Worm (Caenorhabditis elegans) whole organism, L2 larva: Measurements from ENCODE around the gene rpl-12.

ENCODE experiments used
- C34F6.9 ChIP-seq: fragments of 150-350 bp; optimal IDR thresholded peaks from 2 replicates; lab custom pipeline; 2014; ENCODE audit warnings: missing biosample characterization, missing genetic modification characterization
- F13H6.1 ChIP-seq: sonication (generic microtip); optimal IDR thresholded peaks from 2 replicates; lab custom pipeline; 2016; ENCODE audit warnings: missing genetic modification characterization, missing compliant biosample characterization
- R02D3.7 ChIP-seq: fragments of 150-350 bp; optimal IDR thresholded peaks from 2 replicates; lab custom pipeline; 2014; ENCODE audit warnings: missing biosample characterization, missing genetic modification characterization
- ZK546.5 ChIP-seq: sonication (generic microtip); optimal IDR thresholded peaks from 2 replicates; lab custom pipeline; 2017; ENCODE audit warnings: missing biosample characterization, missing genetic modification characterization
- alr-1 ChIP-seq: fragments of 150-350 bp; optimal IDR thresholded peaks from 2 replicates; lab custom pipeline; 2014; ENCODE audit warnings: missing biosample characterization, missing genetic modification characterization
- ama-1 ChIP-seq: fragments of 150-350 bp; optimal IDR thresholded peaks from 2 replicates; lab custom pipeline; 2018; ENCODE audit warnings: inconsistent platforms
- blmp-1 ChIP-seq: sonication (generic microtip); optimal IDR thresholded peaks from 2 replicates; lab custom pipeline; 2017; ENCODE audit warnings: missing genetic modification characterization, mild to moderate bottlenecking, missing compliant biosample characterization, antibody characterized with exemption, moderate library complexity; ENCODE audit not compliant: insufficient read depth
- ceh-16 ChIP-seq: fragments of 150-350 bp; optimal IDR thresholded peaks from 2 replicates; lab custom pipeline; 2014; ENCODE audit warnings: missing biosample characterization, missing genetic modification characterization
- crh-2 ChIP-seq: sonication (generic microtip); optimal IDR thresholded peaks from 2 replicates; lab custom pipeline; 2017; ENCODE audit warnings: missing biosample characterization, missing genetic modification characterization
- dmd-4 ChIP-seq: sonication (generic microtip); optimal IDR thresholded peaks from 2 replicates; lab custom pipeline; 2017; ENCODE audit warnings: missing biosample characterization, missing genetic modification characterization
- elt-3 ChIP-seq: sonication (generic microtip); optimal IDR thresholded peaks from 2 replicates; lab custom pipeline; 2017; ENCODE audit warnings: missing biosample characterization, missing genetic modification characterization
- fos-1 ChIP-seq: fragments of 150-350 bp; optimal IDR thresholded peaks from 2 replicates; lab custom pipeline; 2014; ENCODE audit warnings: missing biosample characterization, missing genetic modification characterization
- gmeb-1 ChIP-seq: fragments of 150-350 bp; optimal IDR thresholded peaks from 2 replicates; lab custom pipeline; 2014; ENCODE audit warnings: missing biosample characterization, missing genetic modification characterization
- lin-39 ChIP-seq: fragments of 150-350 bp; optimal IDR thresholded peaks from 2 replicates; lab custom pipeline; 2014; ENCODE audit warnings: missing biosample characterization, missing genetic modification reagents, missing genetic modification characterization
- lsy-2 ChIP-seq, 2 experiments: fragments of 150-350 bp in 1 of 2; sonication (generic microtip) in 1 of 2; optimal IDR thresholded peaks; 2 replicates each; lab custom pipeline; 2014 to 2017; ENCODE audit warnings: missing biosample characterization in 2 of 2, missing genetic modification characterization in 2 of 2
- mab-5 ChIP-seq: fragments of 150-350 bp; optimal IDR thresholded peaks from 2 replicates; lab custom pipeline; 2014; ENCODE audit warnings: missing biosample characterization, missing genetic modification characterization
- nhr-10 ChIP-seq: sonication (generic microtip); optimal IDR thresholded peaks from 2 replicates; lab custom pipeline; 2017; ENCODE audit warnings: missing biosample characterization, missing genetic modification characterization
- nhr-11 ChIP-seq: fragments of 150-350 bp; optimal IDR thresholded peaks from 2 replicates; lab custom pipeline; 2014; ENCODE audit warnings: missing biosample characterization, missing genetic modification characterization
- nhr-12 ChIP-seq: fragments of 150-350 bp; optimal IDR thresholded peaks from 2 replicates; lab custom pipeline; 2014; ENCODE audit warnings: missing biosample characterization, missing genetic modification characterization
- nhr-129 ChIP-seq: fragments of 150-350 bp; optimal IDR thresholded peaks from 2 replicates; lab custom pipeline; 2014; ENCODE audit warnings: missing biosample characterization, missing genetic modification characterization
- nhr-21 ChIP-seq: fragments of 150-350 bp; optimal IDR thresholded peaks from 2 replicates; lab custom pipeline; 2014; ENCODE audit warnings: missing biosample characterization, missing genetic modification characterization
- nhr-23 ChIP-seq: fragments of 150-350 bp; optimal IDR thresholded peaks from 2 replicates; lab custom pipeline; 2014; ENCODE audit warnings: missing biosample characterization, missing genetic modification reagents, missing genetic modification characterization
- nhr-237 ChIP-seq: fragments of 150-350 bp; optimal IDR thresholded peaks from 2 replicates; lab custom pipeline; 2014; ENCODE audit warnings: missing biosample characterization, missing genetic modification characterization
- nhr-25 ChIP-seq: fragments of 150-350 bp; sonication (generic microtip); optimal IDR thresholded peaks from 3 replicates; lab custom pipeline; 2014; ENCODE audit warnings: missing biosample characterization, missing genetic modification characterization
- nhr-6 ChIP-seq: fragments of 150-350 bp; optimal IDR thresholded peaks from 2 replicates; lab custom pipeline; 2014; ENCODE audit warnings: missing biosample characterization, missing genetic modification characterization
- peb-1 ChIP-seq: fragments of 150-350 bp; optimal IDR thresholded peaks from 2 replicates; lab custom pipeline; 2014; ENCODE audit warnings: missing biosample characterization, missing genetic modification characterization
- sem-4 ChIP-seq: fragments of 150-350 bp; optimal IDR thresholded peaks from 2 replicates; lab custom pipeline; 2014; ENCODE audit warnings: missing biosample characterization, missing genetic modification reagents, missing genetic modification characterization
- skn-1 ChIP-seq: sonication (generic microtip); optimal IDR thresholded peaks from 2 replicates; lab custom pipeline; 2017; ENCODE audit warnings: missing biosample characterization, missing genetic modification characterization
- sma-3 ChIP-seq: sonication (generic microtip); optimal IDR thresholded peaks from 2 replicates; lab custom pipeline; 2016; ENCODE audit warnings: missing genetic modification reagents, missing genetic modification characterization, missing compliant biosample characterization
- sma-9 ChIP-seq, 2 experiments: fragments of 150-350 bp in 1 of 2; sonication (generic microtip) in 1 of 2; optimal IDR thresholded peaks; 2 replicates each; lab custom pipeline; 2014 to 2016; ENCODE audit warnings: missing genetic modification characterization in 2 of 2, mild to moderate bottlenecking in 1 of 2, missing biosample characterization in 1 of 2, missing compliant biosample characterization in 1 of 2, missing genetic modification reagents in 1 of 2, moderate library complexity in 1 of 2
- unc-39 ChIP-seq: fragments of 150-350 bp; optimal IDR thresholded peaks from 2 replicates; lab custom pipeline; 2014; ENCODE audit warnings: missing biosample characterization, missing genetic modification characterization
- unc-55 ChIP-seq: fragments of 150-350 bp; sonication (generic microtip); optimal IDR thresholded peaks from 3 replicates; lab custom pipeline; 2014; ENCODE audit warnings: missing biosample characterization, missing genetic modification reagents, missing genetic modification characterization
- zag-1 ChIP-seq: fragments of 150-350 bp; optimal IDR thresholded peaks from 2 replicates; lab custom pipeline; 2014; ENCODE audit warnings: missing biosample characterization, missing genetic modification characterization
- ztf-1 ChIP-seq: fragments of 200-800 bp; sonication (Bioruptor generic); conservative IDR thresholded peaks from 2 replicates; pipeline ENCODE4 v1.3.6; 2022; ENCODE audit warnings: missing genetic modification characterization, missing compliant biosample characterization
- ztf-11 ChIP-seq: sonication (generic microtip); optimal IDR thresholded peaks from 2 replicates; lab custom pipeline; 2017; ENCODE audit warnings: missing biosample characterization, missing genetic modification characterization
- ztf-4 ChIP-seq: fragments of 150-350 bp; optimal IDR thresholded peaks from 2 replicates; lab custom pipeline; 2014; ENCODE audit warnings: missing biosample characterization, missing genetic modification characterization

rpl-12 gene

DNA sequence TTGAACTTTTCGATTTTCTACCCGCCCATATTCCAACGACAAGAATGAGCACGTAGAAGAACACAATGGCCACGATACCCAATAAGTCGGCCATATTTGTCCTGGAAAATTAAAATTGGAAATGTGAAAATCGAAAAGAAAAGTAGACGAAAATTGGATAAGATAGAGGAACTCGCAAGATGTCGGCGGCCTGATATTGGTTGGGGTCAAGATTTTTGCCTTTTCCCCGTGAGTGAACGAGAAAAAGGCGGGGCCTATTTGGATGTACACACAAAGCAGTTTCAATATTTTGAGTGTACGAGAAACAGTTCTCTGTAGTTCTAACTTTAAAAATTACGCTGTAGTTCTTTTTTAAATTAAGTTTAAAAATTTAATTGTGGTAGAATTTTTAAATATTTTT is 26.0 kb downstream of the rpl-12 start, which contains the start of gene cho-1:
cho-1 (minus strand) TSS at position 101 of the 400 bp plus-strand sequence.
- no peak for TF ChIP-seq nhr-23 (tag; lab: Kevin White, UChicago)

DNA sequence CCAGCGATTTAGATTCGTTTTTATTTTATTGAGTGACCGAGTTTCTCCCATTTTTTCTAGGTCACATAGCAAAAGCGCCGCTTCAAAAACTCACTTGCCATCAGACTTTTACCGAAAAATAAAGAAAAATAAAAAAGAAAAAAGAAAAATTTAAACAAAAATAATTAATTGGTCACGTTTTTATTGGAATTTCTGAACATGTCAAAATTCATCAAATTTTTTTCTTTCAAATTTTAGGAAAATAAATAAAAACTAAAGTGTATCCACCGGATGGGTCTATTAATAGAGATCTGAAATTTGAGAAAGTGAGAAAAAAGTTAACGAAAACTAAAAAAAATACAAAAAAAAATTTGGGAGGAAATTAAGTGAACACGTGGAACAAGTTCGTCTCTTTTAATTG is 30.9 kb downstream of the rpl-12 start, which contains the start of gene C48D1.9:
C48D1.9 (minus strand) TSS at position 101 of the 400 bp plus-strand sequence.
- TF ChIP-seq gmeb-1 (tag; lab: Kevin White, UChicago) (no peak), blmp-1 (tag; lab: Kevin White, UChicago) (no peak), C34F6.9 (tag; lab: Kevin White, UChicago) (no peak), peb-1 (tag; lab: Kevin White, UChicago) (no peak), sem-4 (tag; lab: Kevin White, UChicago) (no peak), nhr-25 (tag; lab: Kevin White, UChicago) (no peak), lsy-2 (tag; optimal IDR thresholded peaks at IDR 0.05; lab: Kevin White, UChicago) (no peak)

DNA sequence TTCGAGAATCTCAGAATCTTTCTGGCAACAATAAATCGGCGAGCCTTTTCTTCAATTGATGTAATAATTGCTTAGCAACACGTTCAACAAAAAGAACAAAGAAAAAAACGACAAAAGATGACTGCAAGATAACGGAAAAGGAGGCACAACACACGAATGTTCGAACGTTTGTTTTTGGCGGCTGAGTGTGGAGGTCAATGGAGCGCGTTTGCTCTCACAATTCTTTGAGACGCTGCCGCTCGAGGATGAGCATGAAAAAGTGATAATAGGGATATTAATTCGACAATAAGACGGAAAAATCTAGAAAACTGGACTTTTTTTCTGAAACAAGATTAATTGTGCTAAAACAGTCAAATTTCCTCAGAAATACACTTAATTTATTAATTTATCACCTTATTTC is 34.6 kb downstream of the rpl-12 start:
- TF ChIP-seq fos-1 (peak; percentile 7), nhr-237 (tag; lab: Kevin White, UChicago) (no peak), crh-2 (no peak), C34F6.9 (tag; lab: Kevin White, UChicago) (peak; percentile 38), alr-1 (tag; lab: Kevin White, UChicago) (no peak), gmeb-1 (tag; lab: Kevin White, UChicago) (peak; percentile 65), blmp-1 (tag; lab: Kevin White, UChicago) (no peak), lsy-2 (tag; optimal IDR thresholded peaks at IDR 0.05; lab: Kevin White, UChicago) (peak in 1 of 2 experiments; percentile 45), elt-3 (tag; lab: Kevin White, UChicago) (no peak), dmd-4 (tag; lab: Kevin White, UChicago) (no peak), ZK546.5 (tag; lab: Kevin White, UChicago) (no peak), unc-55 (GFP tag; lab: Kevin White, UChicago) (peak; percentile 50), sem-4 (tag; lab: Kevin White, UChicago) (no peak), nhr-23 (tag; lab: Kevin White, UChicago) (no peak), nhr-21 (tag; lab: Kevin White, UChicago) (no peak), nhr-129 (tag; lab: Kevin White, UChicago) (peak; percentile 84), nhr-11 (no peak)
- TF ChIP-seq, all 48 proteins: peak for 6

DNA sequence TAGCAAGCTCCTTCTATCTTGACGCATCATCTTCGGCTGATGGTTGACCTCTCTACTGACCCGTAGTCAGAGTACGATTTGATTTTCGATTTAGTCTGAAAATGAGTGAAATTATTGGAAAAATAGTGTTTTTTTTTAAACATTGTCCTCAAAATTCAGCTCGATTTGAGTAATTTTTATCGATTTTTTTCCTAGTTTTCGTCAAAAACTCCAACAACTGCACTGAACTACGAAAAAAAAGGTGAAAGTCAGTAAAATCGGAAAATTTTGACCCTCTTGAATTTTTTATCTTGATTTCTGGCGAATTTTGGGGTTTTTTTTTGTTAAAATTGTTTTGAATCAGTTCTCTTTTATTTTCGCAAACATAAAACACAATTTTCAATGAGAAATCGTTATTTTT is 36.4 kb downstream of the rpl-12 start, which contains the start of gene ced-3:
ced-3 (minus strand) TSS at position 101 of the 400 bp plus-strand sequence.
- no peak for TF ChIP-seq gmeb-1 (tag; lab: Kevin White, UChicago)
- TF ChIP-seq ama-1 (lab: Kevin White, UChicago) = no peak
- no peak for TF ChIP-seq zag-1 (tag; lab: Kevin White, UChicago)
- TF ChIP-seq nhr-6 (tag; lab: Kevin White, UChicago) = no peak
- no peak for TF ChIP-seq ztf-11 (tag; lab: Kevin White, UChicago)
- TF ChIP-seq alr-1 (tag; lab: Kevin White, UChicago) = no peak
- TF ChIP-seq skn-1 (tag; lab: Kevin White, UChicago) = no peak
- TF ChIP-seq F13H6.1 (tag; lab: Kevin White, UChicago) = no peak
- no peak for TF ChIP-seq ZK546.5 (tag; lab: Kevin White, UChicago)
- TF ChIP-seq lsy-2 (tag; optimal IDR thresholded peaks at IDR 0.05; lab: Kevin White, UChicago) = no peak
- no peak for TF ChIP-seq fos-1
- TF ChIP-seq nhr-11 = no peak

DNA sequence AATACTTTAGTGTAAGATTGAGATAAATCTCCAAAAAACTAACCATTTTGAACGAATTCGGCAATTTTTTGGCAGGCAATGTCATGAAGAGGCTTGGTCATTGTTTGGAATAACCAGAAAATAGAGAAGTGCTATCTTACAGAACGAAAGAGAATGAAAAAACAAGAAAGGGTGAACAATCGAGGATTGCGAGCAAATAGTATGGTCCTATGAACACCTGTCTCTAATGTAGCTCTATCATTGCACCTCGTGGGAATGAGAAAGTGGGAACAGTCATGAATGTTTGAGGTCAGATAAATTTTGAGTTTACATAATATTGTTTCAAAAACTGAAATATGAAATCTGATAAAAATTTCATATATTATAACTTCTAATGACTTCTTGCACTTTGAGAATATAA is 43.2 kb downstream of the rpl-12 start, which contains the start of gene C48D1.1:
C48D1.1 (minus strand) TSS at position 101 of the 400 bp plus-strand sequence.
- TF ChIP-seq elt-3 (tag; lab: Kevin White, UChicago) (no peak), unc-39 (tag; lab: Kevin White, UChicago) (no peak), mab-5 (no peak)
- TF ChIP-seq, all 48 proteins: peak for 0

DNA sequence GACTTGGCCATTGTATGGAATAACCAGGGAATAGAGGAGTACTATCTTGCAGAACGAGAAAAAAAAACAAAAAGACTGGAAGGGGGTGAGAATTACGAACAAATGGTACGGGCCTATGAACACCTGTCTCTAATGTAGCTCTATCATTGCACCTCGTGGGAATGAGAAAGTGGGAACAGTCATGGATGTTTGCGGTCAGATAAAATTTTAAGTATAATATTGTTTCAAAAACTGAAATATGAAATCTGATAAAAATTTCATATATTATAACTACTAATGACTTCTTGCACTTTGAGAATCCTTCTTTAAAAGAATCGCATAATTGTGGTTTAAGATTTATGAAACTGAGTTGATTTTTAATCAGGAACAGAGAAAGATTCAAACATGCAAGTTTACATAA is 47.2 kb downstream of the rpl-12 start, which contains the start of gene F58D2.5:
F58D2.5 (minus strand) TSS at position 101 of the 400 bp plus-strand sequence.
- TF ChIP-seq blmp-1 (tag; lab: Kevin White, UChicago) (no peak), nhr-25 (tag; lab: Kevin White, UChicago) (no peak), fos-1 (no peak), nhr-10 (no peak), sma-9 (GFP tag; optimal IDR thresholded peaks at IDR 0.05; lab: Kevin White, UChicago) (no peak), sma-9 (tag; optimal IDR thresholded peaks at IDR 0.05; lab: Kevin White, UChicago) (no peak), lin-39 (tag; lab: Kevin White, UChicago) (no peak), ztf-1 (GFP tag; lab: Robert Waterston, UW) (no peak), nhr-237 (tag; lab: Kevin White, UChicago) (no peak), nhr-11 (no peak), ceh-16 (no peak), R02D3.7 (tag; lab: Kevin White, UChicago) (no peak), sma-3 (GFP tag; lab: Kevin White, UChicago) (no peak), dmd-4 (tag; lab: Kevin White, UChicago) (no peak), nhr-12 (tag; lab: Kevin White, UChicago) (no peak), F13H6.1 (tag; lab: Kevin White, UChicago) (no peak), sem-4 (tag; lab: Kevin White, UChicago) (no peak), ztf-4 (tag; lab: Kevin White, UChicago) (no peak)
